Worm (Caenorhabditis elegans) whole organism, L1 larva: ENCODE results near the gene ZK470.2.

Experiments
- C04F5.9 ChIP-seq: sonication (generic microtip); optimal IDR thresholded peaks from 2 replicates; lab custom pipeline; 2016; ENCODE audit warnings: missing genetic modification characterization, missing compliant biosample characterization
- C16A3.4 ChIP-seq: fragments of 150-350 bp; optimal IDR thresholded peaks from 2 replicates; lab custom pipeline; 2014; ENCODE audit warnings: missing biosample characterization, missing genetic modification characterization
- C34B4.2 ChIP-seq: sonication (generic microtip); optimal IDR thresholded peaks from 2 replicates; lab custom pipeline; 2017; ENCODE audit warnings: mild to moderate bottlenecking, missing genetic modification characterization, missing compliant biosample characterization
- Y116A8C.19 ChIP-seq: sonication (generic microtip); optimal IDR thresholded peaks from 2 replicates; lab custom pipeline; 2016; ENCODE audit warnings: missing compliant biosample characterization, missing genetic modification characterization, borderline replicate concordance
- aha-1 ChIP-seq: fragments of 150-350 bp; optimal IDR thresholded peaks from 2 replicates; lab custom pipeline; 2014; ENCODE audit warnings: missing biosample characterization, missing genetic modification characterization
- alr-1 ChIP-seq: fragments of 200-800 bp; sonication (Bioruptor generic); optimal IDR thresholded peaks from 2 replicates; lab custom pipeline; 2018; ENCODE audit warnings: borderline replicate concordance, mild to moderate bottlenecking, missing genetic modification characterization, missing compliant biosample characterization
- aly-2 ChIP-seq: fragments of 150-350 bp; optimal IDR thresholded peaks from 2 replicates; lab custom pipeline; 2014; ENCODE audit warnings: missing biosample characterization, missing genetic modification characterization
- ama-1 ChIP-seq: fragments of 150-350 bp; optimal IDR thresholded peaks from 2 replicates; lab custom pipeline; 2014
- blmp-1 ChIP-seq: fragments of 150-350 bp; optimal IDR thresholded peaks from 2 replicates; lab custom pipeline; 2014; ENCODE audit warnings: missing biosample characterization, missing genetic modification characterization
- ceh-63 ChIP-seq: fragments of 200-800 bp; sonication (Bioruptor generic); optimal IDR thresholded peaks from 2 replicates; lab custom pipeline; 2018; ENCODE audit warnings: mild to moderate bottlenecking, missing genetic modification characterization, missing compliant biosample characterization
- ceh-88 ChIP-seq: fragments of 200-800 bp; sonication (Bioruptor generic); IDR thresholded peaks from 2 replicates; pipeline ENCODE4 v1.3.6; 2022; ENCODE audit warnings: missing genetic modification characterization, missing compliant biosample characterization
- ces-1 ChIP-seq: fragments of 150-350 bp; optimal IDR thresholded peaks from 2 replicates; lab custom pipeline; 2014; ENCODE audit warnings: missing biosample characterization, missing genetic modification reagents, missing genetic modification characterization
- dpl-1 ChIP-seq, 3 experiments: fragments of 150-350 bp in 2 of 3; sonication (generic microtip) in 1 of 3; optimal IDR thresholded peaks; 2 replicates each; lab custom pipeline; 2014 to 2017; ENCODE audit warnings: missing biosample characterization in 3 of 3, missing genetic modification characterization in 3 of 3, missing genetic modification reagents in 3 of 3
- efl-1 ChIP-seq, 4 experiments: fragments of 150-350 bp; optimal IDR thresholded peaks in 3 of 4; peaks in 1 of 4; 1 replicate in 1 of 4; 2 replicates in 3 of 4; lab custom pipeline; 2014; ENCODE audit warnings: missing biosample characterization in 2 of 4, missing genetic modification characterization in 2 of 4, missing genetic modification reagents in 2 of 4
- egl-27 ChIP-seq, 2 experiments: fragments of 150-350 bp in 1 of 2; sonication (generic microtip); optimal IDR thresholded peaks; 3 replicates each; lab custom pipeline; 2017 to 2018; ENCODE audit warnings: missing biosample characterization in 2 of 2, missing genetic modification characterization in 2 of 2, missing genetic modification reagents in 2 of 2
- elt-3 ChIP-seq, 6 experiments: fragments of 150-350 bp in 1 of 6; sonication (generic microtip); optimal IDR thresholded peaks; 2 replicates each; lab custom pipeline; 2017 to 2018; ENCODE audit warnings: missing biosample characterization in 6 of 6, missing genetic modification characterization in 6 of 6, inconsistent platforms in 1 of 6
- fkh-10 ChIP-seq: sonication (generic microtip); optimal IDR thresholded peaks from 2 replicates; lab custom pipeline; 2017; ENCODE audit warnings: missing biosample characterization, missing genetic modification reagents, missing genetic modification characterization
- fkh-4 ChIP-seq: sonication (generic microtip); optimal IDR thresholded peaks from 2 replicates; lab custom pipeline; 2016; ENCODE audit warnings: missing compliant biosample characterization, missing genetic modification characterization, borderline replicate concordance
- fkh-8 ChIP-seq: sonication (generic microtip); optimal IDR thresholded peaks from 2 replicates; lab custom pipeline; 2016; ENCODE audit warnings: mild to moderate bottlenecking, missing genetic modification characterization, missing compliant biosample characterization
- grh-1 ChIP-seq: fragments of 200-800 bp; sonication (Bioruptor generic); IDR thresholded peaks from 2 replicates; pipeline ENCODE4 v1.3.6; 2022; ENCODE audit warnings: missing genetic modification reagents, missing genetic modification characterization, missing compliant biosample characterization
- hlh-17 ChIP-seq: fragments of 200-800 bp; sonication (Bioruptor generic); optimal IDR thresholded peaks from 2 replicates; lab custom pipeline; 2018; ENCODE audit warnings: missing genetic modification characterization, mild to moderate bottlenecking, missing compliant biosample characterization, moderate library complexity, borderline replicate concordance
- hlh-4 ChIP-seq: sonication (generic microtip); optimal IDR thresholded peaks from 2 replicates; lab custom pipeline; 2016; ENCODE audit warnings: mild to moderate bottlenecking, missing genetic modification characterization, missing compliant biosample characterization
- hpl-2 ChIP-seq: fragments of 150-350 bp; optimal IDR thresholded peaks from 2 replicates; lab custom pipeline; 2014; ENCODE audit warnings: missing biosample characterization, missing genetic modification reagents, missing genetic modification characterization
- isw-1 ChIP-seq: fragments of 200-800 bp; sonication (Bioruptor generic); IDR thresholded peaks from 2 replicates; pipeline ENCODE4 v1.3.6; 2022; ENCODE audit warnings: missing genetic modification characterization, missing compliant biosample characterization
- jun-1 ChIP-seq: fragments of 150-350 bp; optimal IDR thresholded peaks from 2 replicates; lab custom pipeline; 2014; ENCODE audit warnings: missing biosample characterization, missing genetic modification reagents, missing genetic modification characterization
- lin-13 ChIP-seq: fragments of 150-350 bp; optimal IDR thresholded peaks from 2 replicates; lab custom pipeline; 2014; ENCODE audit warnings: missing biosample characterization, missing genetic modification reagents, missing genetic modification characterization
- lin-14 ChIP-seq: fragments of 200-800 bp; sonication (Bioruptor generic); optimal IDR thresholded peaks from 2 replicates; lab custom pipeline; 2018; ENCODE audit warnings: mild to moderate bottlenecking, missing genetic modification characterization, moderate library complexity, missing compliant biosample characterization
- lin-15B ChIP-seq: fragments of 150-350 bp; sonication (generic microtip); optimal IDR thresholded peaks from 3 replicates; lab custom pipeline; 2014; ENCODE audit warnings: missing biosample characterization, missing genetic modification characterization
- lin-35 ChIP-seq, 2 experiments: fragments of 150-350 bp; optimal IDR thresholded peaks; 2 replicates each; lab custom pipeline; 2014; ENCODE audit warnings: missing biosample characterization in 2 of 2, missing genetic modification characterization in 2 of 2, missing genetic modification reagents in 2 of 2
- lir-3 ChIP-seq: sonication (generic microtip); optimal IDR thresholded peaks from 2 replicates; lab custom pipeline; 2016; ENCODE audit warnings: mild to moderate bottlenecking, missing genetic modification characterization, moderate library complexity, missing compliant biosample characterization; ENCODE audit not compliant: poor library complexity
- mdl-1 ChIP-seq, 2 experiments: fragments of 150-350 bp; optimal IDR thresholded peaks; 2 replicates each; lab custom pipeline; 2014 to 2017; ENCODE audit warnings: missing biosample characterization in 2 of 2, missing genetic modification characterization in 2 of 2, inconsistent platforms in 1 of 2
- mef-2 ChIP-seq: fragments of 150-350 bp; optimal IDR thresholded peaks from 2 replicates; lab custom pipeline; 2014; ENCODE audit warnings: missing biosample characterization, missing genetic modification characterization
- nhr-12 ChIP-seq: sonication (generic microtip); optimal IDR thresholded peaks from 2 replicates; lab custom pipeline; 2017; ENCODE audit warnings: missing biosample characterization, missing genetic modification characterization
- nhr-19 ChIP-seq: fragments of 200-800 bp; sonication (Bioruptor generic); conservative IDR thresholded peaks from 2 replicates; pipeline ENCODE4 v1.3.6; 2022; ENCODE audit warnings: missing genetic modification characterization, missing compliant biosample characterization
- nhr-20 ChIP-seq: sonication (generic microtip); optimal IDR thresholded peaks from 2 replicates; lab custom pipeline; 2016; ENCODE audit warnings: mild to moderate bottlenecking, missing genetic modification characterization, missing compliant biosample characterization
- nhr-47 ChIP-seq: sonication (generic microtip); optimal IDR thresholded peaks from 2 replicates; lab custom pipeline; 2016; ENCODE audit warnings: mild to moderate bottlenecking, missing genetic modification characterization, moderate library complexity, missing compliant biosample characterization
- nhr-71 ChIP-seq: sonication (generic microtip); optimal IDR thresholded peaks from 2 replicates; lab custom pipeline; 2016; ENCODE audit warnings: mild to moderate bottlenecking, missing genetic modification characterization, moderate library complexity, missing compliant biosample characterization
- nhr-77 ChIP-seq: fragments of 150-350 bp; optimal IDR thresholded peaks from 2 replicates; lab custom pipeline; 2014; ENCODE audit warnings: missing biosample characterization, missing genetic modification characterization
- nhr-84 ChIP-seq: sonication (generic microtip); optimal IDR thresholded peaks from 2 replicates; lab custom pipeline; 2017; ENCODE audit warnings: missing biosample characterization, missing genetic modification characterization
- nhr-85 ChIP-seq: sonication (generic microtip); peaks from one replicate; lab custom pipeline; 2016; ENCODE audit warnings: missing genetic modification characterization, inconsistent platforms, missing compliant biosample characterization
- nhr-90 ChIP-seq: sonication (generic microtip); optimal IDR thresholded peaks from 2 replicates; lab custom pipeline; 2016; ENCODE audit warnings: mild to moderate bottlenecking, missing genetic modification characterization, missing compliant biosample characterization; ENCODE audit not compliant: poor library complexity
- pag-3 ChIP-seq: sonication (generic microtip); optimal IDR thresholded peaks from 2 replicates; lab custom pipeline; 2017; ENCODE audit warnings: missing genetic modification characterization, mild to moderate bottlenecking, missing compliant biosample characterization, antibody characterized with exemption, borderline replicate concordance; ENCODE audit not compliant: insufficient read depth
- pqm-1 ChIP-seq: sonication (generic microtip); optimal IDR thresholded peaks from 3 replicates; lab custom pipeline; 2017; ENCODE audit warnings: missing biosample characterization, missing genetic modification characterization
- rnt-1 ChIP-seq: sonication (generic microtip); optimal IDR thresholded peaks from 2 replicates; lab custom pipeline; 2016; ENCODE audit warnings: mild to moderate bottlenecking, missing genetic modification characterization, moderate library complexity, missing compliant biosample characterization
- snpc-4 ChIP-seq: fragments of 150-350 bp; optimal IDR thresholded peaks from 2 replicates; lab custom pipeline; 2014; ENCODE audit warnings: missing biosample characterization, missing genetic modification characterization
- sox-4 ChIP-seq: sonication (generic microtip); optimal IDR thresholded peaks from 2 replicates; lab custom pipeline; 2016; ENCODE audit warnings: missing genetic modification characterization, missing compliant biosample characterization
- sptf-1 ChIP-seq: fragments of 150-350 bp; optimal IDR thresholded peaks from 2 replicates; lab custom pipeline; 2014; ENCODE audit warnings: missing biosample characterization, missing genetic modification characterization
- tbx-2 ChIP-seq: sonication (generic microtip); optimal IDR thresholded peaks from 2 replicates; lab custom pipeline; 2016; ENCODE audit warnings: missing genetic modification characterization, missing compliant biosample characterization
- tlp-1 ChIP-seq: fragments of 150-350 bp; optimal IDR thresholded peaks from 2 replicates; lab custom pipeline; 2014; ENCODE audit warnings: missing biosample characterization, missing genetic modification characterization
- unc-62 ChIP-seq: fragments of 150-350 bp; optimal IDR thresholded peaks from 2 replicates; lab custom pipeline; 2014; ENCODE audit warnings: missing biosample characterization, missing genetic modification reagents, missing genetic modification characterization
- unc-86 ChIP-seq: sonication (generic microtip); optimal IDR thresholded peaks from 2 replicates; lab custom pipeline; 2016; ENCODE audit warnings: missing genetic modification characterization, missing compliant biosample characterization
- xbp-1 ChIP-seq: sonication (generic microtip); optimal IDR thresholded peaks from 2 replicates; lab custom pipeline; 2016; ENCODE audit warnings: missing genetic modification characterization, missing compliant biosample characterization
- ztf-4 ChIP-seq: fragments of 150-350 bp; optimal IDR thresholded peaks from 2 replicates; lab custom pipeline; 2014; ENCODE audit warnings: missing biosample characterization, missing genetic modification characterization

The ZK470.2 gene

ce11 chrX:4132243-4132642 is 2.7 kb upstream of the ZK470.2 start:
- no peak for TF ChIP-seq C04F5.9 (tag; lab: Kevin White, UChicago)
- no peak for TF ChIP-seq lin-15B (tag; lab: Kevin White, UChicago)
- peak in 2 of 6 experiments; percentile 22 to 48 for TF ChIP-seq elt-3 (tag; optimal IDR thresholded peaks at IDR 0.05; lab: Kevin White, UChicago)
- no peak for TF ChIP-seq hlh-17 (GFP tag; lab: Kevin White, UChicago)
- peak; percentile 53 for TF ChIP-seq rnt-1
- no peak for TF ChIP-seq nhr-84 (tag; lab: Kevin White, UChicago)
- TF ChIP-seq aha-1 (tag; lab: Kevin White, UChicago), result no peak
- peak; percentile 86 for TF ChIP-seq nhr-71 (tag; lab: Kevin White, UChicago)
- TF ChIP-seq nhr-19 (GFP tag; lab: Robert Waterston, UW), result peak; percentile 71
- no peak for TF ChIP-seq ceh-63 (GFP tag; lab: Kevin White, UChicago)
- no peak for TF ChIP-seq lir-3 (tag; lab: Kevin White, UChicago)
- peak in 1 of 2 experiments; percentile 41 for TF ChIP-seq lin-35 (GFP tag; optimal IDR thresholded peaks at IDR 0.05; lab: Kevin White, UChicago)
- no peak for TF ChIP-seq C34B4.2 (tag; lab: Kevin White, UChicago)
- TF ChIP-seq nhr-85 (tag; lab: Kevin White, UChicago), result peak; percentile 91
- TF ChIP-seq sptf-1, result no peak
- no peak for TF ChIP-seq alr-1 (tag; lab: Kevin White, UChicago)
- TF ChIP-seq nhr-12 (tag; lab: Kevin White, UChicago), result no peak
- no peak for TF ChIP-seq ceh-88 (GFP tag; lab: Robert Waterston, UW)
- peak; percentile 72 for TF ChIP-seq ztf-4 (tag; lab: Kevin White, UChicago)
- peak; percentile 77 for TF ChIP-seq lin-14 (GFP tag; lab: Kevin White, UChicago)
- peak in 1 of 2 experiments; percentile 33 for TF ChIP-seq mdl-1 (tag; optimal IDR thresholded peaks at IDR 0.05; lab: Kevin White, UChicago)
- no peak for TF ChIP-seq hpl-2
- no peak for TF ChIP-seq snpc-4 (tag; lab: Kevin White, UChicago)
- no peak for TF ChIP-seq egl-27 (tag; optimal IDR thresholded peaks at IDR 0.05; lab: Kevin White, UChicago)
- TF ChIP-seq pqm-1, result no peak
- TF ChIP-seq lin-13, result peak; percentile 34
- no peak for TF ChIP-seq mef-2 (tag; lab: Kevin White, UChicago)
- no peak for TF ChIP-seq dpl-1 (GFP tag; optimal IDR thresholded peaks at IDR 0.05; lab: Kevin White, UChicago)
- TF ChIP-seq blmp-1 (tag; lab: Kevin White, UChicago), result peak; percentile 54
- no peak for TF ChIP-seq nhr-77 (tag; lab: Kevin White, UChicago)
- TF ChIP-seq pag-3 (tag; lab: Kevin White, UChicago), result no peak
- no peak for TF ChIP-seq jun-1 (tag; lab: Kevin White, UChicago)
- TF ChIP-seq tlp-1, result no peak
- peak; percentile 80 for TF ChIP-seq tbx-2 (tag; lab: Kevin White, UChicago)
- TF ChIP-seq ama-1, result no peak
- TF ChIP-seq nhr-90 (tag; lab: Kevin White, UChicago), result no peak
- TF ChIP-seq nhr-20 (tag; lab: Kevin White, UChicago), result peak; percentile 69
- no peak for TF ChIP-seq aly-2 (tag; lab: Kevin White, UChicago)
- no peak for TF ChIP-seq grh-1
- TF ChIP-seq sox-4 (tag; lab: Kevin White, UChicago), result no peak
- TF ChIP-seq fkh-4 (tag; lab: Kevin White, UChicago), result no peak
- TF ChIP-seq xbp-1, result no peak
- no peak for TF ChIP-seq Y116A8C.19 (tag; lab: Kevin White, UChicago)
- TF ChIP-seq nhr-47 (tag; lab: Kevin White, UChicago), result no peak
- no peak for TF ChIP-seq isw-1 (GFP tag; lab: Robert Waterston, UW)
- TF ChIP-seq unc-62 (GFP tag; lab: Kevin White, UChicago), result no peak
- TF ChIP-seq efl-1 (optimal IDR thresholded peaks at IDR 0.05; lab: Kevin White, UChicago), result no peak
- no peak for TF ChIP-seq efl-1 (GFP tag; optimal IDR thresholded peaks at IDR 0.05 in 1 of 2; lab: Kevin White, UChicago)
- no peak for TF ChIP-seq hlh-4 (tag; lab: Kevin White, UChicago)
- no peak for TF ChIP-seq fkh-10 (GFP tag; lab: Kevin White, UChicago)
- no peak for TF ChIP-seq C16A3.4 (tag; lab: Kevin White, UChicago)
- TF ChIP-seq unc-86 (tag; lab: Kevin White, UChicago), result no peak
- no peak for TF ChIP-seq fkh-8 (tag; lab: Kevin White, UChicago)
- no peak for TF ChIP-seq ces-1
